Fruit fly (Drosophila melanogaster): ENCODE data around the gene CG31642.

The CG31642 gene

dm6 chr2L:6068544-6069251, 49.6 kb upstream of the CG31642 start, which contains the start of the genes CG9150 and Pfdn1 (continued):
- TF ChIP-seq CG15011 (GFP tag; optimal IDR thresholded peaks at IDR 0.05), result no peak
- TF ChIP-seq CG14965 (GFP tag; optimal IDR thresholded peaks at IDR 0.05; ENCODE audit: borderline replicate concordance), result no peak
- no peak for TF ChIP-seq Ptx1 (GFP tag; IDR thresholded peaks at IDR 0.05)
- TF ChIP-seq salm (tag; optimal IDR thresholded peaks at IDR 0.05), result no peak
- TF ChIP-seq CG10979 (tag; optimal IDR thresholded peaks at IDR 0.05), result no peak
- TF ChIP-seq Opbp (GFP tag; IDR thresholded peaks at IDR 0.05; ENCODE audit: partially characterized antibody), result peak; percentile 89
- TF ChIP-seq Nf-YC (tag; optimal IDR thresholded peaks at IDR 0.05), result no peak
- TF ChIP-seq NFAT (GFP tag; IDR thresholded peaks at IDR 0.05), result no peak
- no peak for TF ChIP-seq Aef1 (GFP tag; IDR thresholded peaks at IDR 0.05)
- TF ChIP-seq gcm (GFP tag; optimal IDR thresholded peaks at IDR 0.05), result no peak
- peak; percentile 34 for TF ChIP-seq HmgZ (tag; optimal IDR thresholded peaks at IDR 0.05)
- no peak for TF ChIP-seq stc (GFP tag; IDR thresholded peaks at IDR 0.05)
- TF ChIP-seq CG1792 (GFP tag; optimal IDR thresholded peaks at IDR 0.05), result no peak
- no peak for TF ChIP-seq CG18476 (GFP tag; optimal IDR thresholded peaks at IDR 0.05)
- TF ChIP-seq B-H1 (GFP tag; IDR thresholded peaks at IDR 0.05), result no peak; the same call in 2 of the 3 replicates
- TF ChIP-seq Hey (tag; optimal IDR thresholded peaks at IDR 0.05), result no peak
- TF ChIP-seq CG8478 (optimal IDR thresholded peaks at IDR 0.05), result no peak
- TF ChIP-seq Dad (GFP tag; optimal IDR thresholded peaks at IDR 0.05), result no peak
- no peak for TF ChIP-seq PHDP (tag; optimal IDR thresholded peaks at IDR 0.05)
- TF ChIP-seq ci (GFP tag; IDR thresholded peaks at IDR 0.05), result no peak
- TF ChIP-seq btn (GFP tag; optimal IDR thresholded peaks at IDR 0.05), result no peak
- TF ChIP-seq CG4820 (GFP tag; optimal IDR thresholded peaks at IDR 0.05), result no peak
- TF ChIP-seq Sox100B (GFP tag; optimal IDR thresholded peaks at IDR 0.05), result no peak
- TF ChIP-seq jigr1 (GFP tag; IDR thresholded peaks at IDR 0.05), result no peak
- no peak for TF ChIP-seq tin (GFP tag; optimal IDR thresholded peaks at IDR 0.05)
- no peak for TF ChIP-seq HmgD (GFP tag; optimal IDR thresholded peaks at IDR 0.05)
- TF ChIP-seq HLH3B (GFP tag; IDR thresholded peaks at IDR 0.05), result no peak
- no peak for TF ChIP-seq so (GFP tag; IDR thresholded peaks at IDR 0.05)
- TF ChIP-seq CG2875 (GFP tag; optimal IDR thresholded peaks at IDR 0.05), result no peak
- TF ChIP-seq CG8944 (GFP tag; optimal IDR thresholded peaks at IDR 0.05), result no peak
- TF ChIP-seq CG6791 (GFP tag; IDR thresholded peaks at IDR 0.05; ENCODE audit: partially characterized antibody), result peak; percentile 85
- no peak for TF ChIP-seq toy (GFP tag; IDR thresholded peaks at IDR 0.05)
- no peak for TF ChIP-seq CG13123 (GFP tag; optimal IDR thresholded peaks at IDR 0.05)
- no peak for TF ChIP-seq CG15269 (tag; optimal IDR thresholded peaks at IDR 0.05)
- no peak for TF ChIP-seq unpg (GFP tag; optimal IDR thresholded peaks at IDR 0.05)
- TF ChIP-seq Dfd (GFP tag; optimal IDR thresholded peaks at IDR 0.05), result no peak
- no peak for TF ChIP-seq wek (GFP tag; optimal IDR thresholded peaks at IDR 0.05)
- peak; percentile 69 for TF ChIP-seq YL-1 (GFP tag; optimal IDR thresholded peaks at IDR 0.05)
- no peak for TF ChIP-seq bcd (GFP tag; optimal IDR thresholded peaks at IDR 0.05)
- no peak for TF ChIP-seq Ets65A (GFP tag)
- TF ChIP-seq Med (GFP tag), result peak; percentile 82
- peak; percentile 36; the same call in 2 of the 3 replicates for TF ChIP-seq Dbx (GFP tag; IDR thresholded peaks at IDR 0.05)
- peak in 1 of 2 experiments; percentile 54 for TF ChIP-seq crp (GFP tag; optimal IDR thresholded peaks at IDR 0.05)
- TF ChIP-seq NfI (GFP tag; optimal IDR thresholded peaks at IDR 0.05), result no peak
- no peak for TF ChIP-seq CG14667 (GFP tag; IDR thresholded peaks at IDR 0.05)
- peak; percentile 18 for TF ChIP-seq phol (tag; optimal IDR thresholded peaks at IDR 0.05)
- TF ChIP-seq CG10274 (GFP tag; optimal IDR thresholded peaks at IDR 0.05), result no peak
- no peak for TF ChIP-seq CG8089 (GFP tag; optimal IDR thresholded peaks at IDR 0.05)
- TF ChIP-seq chinmo (GFP tag; IDR thresholded peaks at IDR 0.05; ENCODE audit: partially characterized antibody), result peak; percentile 78; the same call in 2 of the 4 replicates
- TF ChIP-seq gt (GFP tag; IDR thresholded peaks at IDR 0.05), result no peak
- no peak for TF ChIP-seq CG13296 (GFP tag; optimal IDR thresholded peaks at IDR 0.05)

Data from whole organism, embryonic.